Worm (Caenorhabditis elegans): ENCODE data around the gene math-26.

ce11 chrII:1731932-1732331 lies 39.5 kb upstream of the math-26 start, which contains the start of gene ceh-82:
- no peak for TF ChIP-seq unc-62 (GFP tag; optimal IDR thresholded peaks at IDR 0.05)
- TF ChIP-seq elt-2 (tag; optimal IDR thresholded peaks at IDR 0.05): no peak
- no peak for TF ChIP-seq nhr-12 (tag; optimal IDR thresholded peaks at IDR 0.05)
- TF ChIP-seq pqm-1 (tag; optimal IDR thresholded peaks at IDR 0.05): no peak
- TF ChIP-seq mdl-1 (tag; optimal IDR thresholded peaks at IDR 0.05): no peak
- TF ChIP-seq lin-39 (tag; optimal IDR thresholded peaks at IDR 0.05): no peak
